Worm (Caenorhabditis elegans) whole organism, late embryonic: Measurements from ENCODE around the gene C33F10.1.
"Not testable (repeated sequence)": the region's sequence is repeated elsewhere in the genome, so short reads cannot be mapped to it uniquely, and the experiment has no call there.

Experiments
- F13H6.1 ChIP-seq: sonication (generic microtip); optimal IDR thresholded peaks from 2 replicates; lab custom pipeline; 2016; ENCODE audit warnings: missing genetic modification characterization, missing compliant biosample characterization
- K02D7.2 ChIP-seq: sonication (generic microtip); optimal IDR thresholded peaks from 2 replicates; lab custom pipeline; 2017; ENCODE audit warnings: mild to moderate bottlenecking, missing genetic modification characterization, missing compliant biosample characterization
- T23F11.4 ChIP-seq: fragments of 200-800 bp; sonication (Bioruptor generic); optimal IDR thresholded peaks from 2 replicates; lab custom pipeline; 2018; ENCODE audit warnings: mild to moderate bottlenecking, missing genetic modification characterization, missing compliant biosample characterization
- ahr-1 ChIP-seq: sonication (generic microtip); optimal IDR thresholded peaks from 2 replicates; lab custom pipeline; 2016; ENCODE audit warnings: missing genetic modification characterization, missing compliant biosample characterization
- ama-1 ChIP-seq: fragments of 150-350 bp; optimal IDR thresholded peaks from 2 replicates; lab custom pipeline; 2014
- ceh-19 ChIP-seq: fragments of 200-800 bp; sonication (Bioruptor generic); optimal IDR thresholded peaks from 2 replicates; lab custom pipeline; 2018; ENCODE audit warnings: mild to moderate bottlenecking, missing genetic modification characterization, missing compliant biosample characterization
- ceh-30 ChIP-seq: fragments of 150-350 bp; optimal IDR thresholded peaks from 2 replicates; lab custom pipeline; 2014; ENCODE audit warnings: missing biosample characterization, missing genetic modification characterization
- ceh-45 ChIP-seq: fragments of 200-800 bp; sonication (Bioruptor generic); IDR thresholded peaks from 2 replicates; pipeline ENCODE4 v1.3.6; 2022; ENCODE audit warnings: missing genetic modification reagents, missing genetic modification characterization, missing compliant biosample characterization
- dmd-4 ChIP-seq: sonication (generic microtip); optimal IDR thresholded peaks from 2 replicates; lab custom pipeline; 2016; ENCODE audit warnings: borderline replicate concordance, missing genetic modification characterization, missing compliant biosample characterization
- ets-4 ChIP-seq: sonication (generic microtip); optimal IDR thresholded peaks from 2 replicates; lab custom pipeline; 2016; ENCODE audit warnings: missing genetic modification characterization, missing compliant biosample characterization
- fax-1 ChIP-seq: sonication (generic microtip); optimal IDR thresholded peaks from 2 replicates; lab custom pipeline; 2016; ENCODE audit warnings: missing genotype, missing genetic modification characterization, missing compliant biosample characterization
- fkh-6 ChIP-seq: sonication (generic microtip); optimal IDR thresholded peaks from 2 replicates; lab custom pipeline; 2016; ENCODE audit warnings: missing genetic modification characterization, missing compliant biosample characterization
- gmeb-2 ChIP-seq: sonication (generic microtip); optimal IDR thresholded peaks from 2 replicates; lab custom pipeline; 2016; ENCODE audit warnings: missing genetic modification characterization, inconsistent platforms, missing compliant biosample characterization
- hlh-13 ChIP-seq: fragments of 200-800 bp; sonication (Bioruptor generic); optimal IDR thresholded peaks from 2 replicates; lab custom pipeline; 2018; ENCODE audit warnings: mild to moderate bottlenecking, missing genetic modification characterization, missing compliant biosample characterization
- hlh-15 ChIP-seq: sonication (generic microtip); optimal IDR thresholded peaks from 2 replicates; lab custom pipeline; 2016; ENCODE audit warnings: missing genetic modification characterization, missing compliant biosample characterization
- hlh-30 ChIP-seq: sonication (generic microtip); optimal IDR thresholded peaks from 2 replicates; lab custom pipeline; 2017; ENCODE audit warnings: antibody characterized with exemption, missing genetic modification characterization, missing compliant biosample characterization; ENCODE audit not compliant: insufficient read depth
- hlh-6 ChIP-seq: sonication (generic microtip); optimal IDR thresholded peaks from 2 replicates; lab custom pipeline; 2016; ENCODE audit warnings: missing genotype, missing genetic modification characterization, missing compliant biosample characterization
- hlh-8 ChIP-seq: sonication (generic microtip); optimal IDR thresholded peaks from 2 replicates; lab custom pipeline; 2016; ENCODE audit warnings: missing genotype, missing genetic modification characterization, missing compliant biosample characterization
- lim-6 ChIP-seq: sonication (generic microtip); optimal IDR thresholded peaks from 2 replicates; lab custom pipeline; 2016; ENCODE audit warnings: missing genetic modification characterization, missing compliant biosample characterization
- madf-2 ChIP-seq: sonication (generic microtip); optimal IDR thresholded peaks from 2 replicates; lab custom pipeline; 2017; ENCODE audit warnings: missing genetic modification characterization, missing compliant biosample characterization
- mec-3 ChIP-seq: sonication (generic microtip); optimal IDR thresholded peaks from 2 replicates; lab custom pipeline; 2016; ENCODE audit warnings: borderline replicate concordance, missing genetic modification characterization, missing compliant biosample characterization
- nfya-1 ChIP-seq: sonication (generic microtip); optimal IDR thresholded peaks from 2 replicates; lab custom pipeline; 2017; ENCODE audit warnings: missing genetic modification characterization, mild to moderate bottlenecking, missing compliant biosample characterization, antibody characterized with exemption, moderate library complexity
- nhr-11 ChIP-seq: fragments of 150-350 bp; optimal IDR thresholded peaks from 2 replicates; lab custom pipeline; 2014; ENCODE audit warnings: missing biosample characterization, missing genetic modification characterization
- nhr-232 ChIP-seq: sonication (generic microtip); optimal IDR thresholded peaks from 2 replicates; lab custom pipeline; 2016; ENCODE audit warnings: missing genetic modification characterization, missing compliant biosample characterization
- odd-2 ChIP-seq: sonication (generic microtip); optimal IDR thresholded peaks from 2 replicates; lab custom pipeline; 2017; ENCODE audit warnings: antibody characterized with exemption, mild to moderate bottlenecking, missing genetic modification characterization, missing compliant biosample characterization
- pax-1 ChIP-seq: fragments of 150-350 bp; optimal IDR thresholded peaks from 2 replicates; lab custom pipeline; 2014; ENCODE audit warnings: missing biosample characterization, missing genetic modification characterization
- pha-2 ChIP-seq: sonication (generic microtip); optimal IDR thresholded peaks from 2 replicates; lab custom pipeline; 2017; ENCODE audit warnings: mild to moderate bottlenecking, missing genetic modification characterization, missing compliant biosample characterization
- pha-4 ChIP-seq: fragments of 150-350 bp; optimal IDR thresholded peaks from 2 replicates; lab custom pipeline; 2018; ENCODE audit warnings: missing biosample characterization, missing genetic modification reagents, missing genetic modification characterization
- pros-1 ChIP-seq: fragments of 150-350 bp; optimal IDR thresholded peaks from 2 replicates; lab custom pipeline; 2014; ENCODE audit warnings: missing biosample characterization, missing genetic modification reagents, missing genetic modification characterization
- ref-2 ChIP-seq: sonication (generic microtip); optimal IDR thresholded peaks from 2 replicates; lab custom pipeline; 2016; ENCODE audit warnings: missing genetic modification characterization, missing compliant biosample characterization
- rnt-1 ChIP-seq: sonication (generic microtip); optimal IDR thresholded peaks from 2 replicates; lab custom pipeline; 2016; ENCODE audit warnings: missing genetic modification characterization, missing compliant biosample characterization
- sdc-2 ChIP-seq: sonication (generic microtip); optimal IDR thresholded peaks from 2 replicates; lab custom pipeline; 2016; ENCODE audit warnings: missing genotype, missing genetic modification characterization, missing compliant biosample characterization
- tbx-7 ChIP-seq: sonication (generic microtip); optimal IDR thresholded peaks from 2 replicates; lab custom pipeline; 2016; ENCODE audit warnings: missing genotype, missing genetic modification characterization, missing compliant biosample characterization
- ttx-3 ChIP-seq: sonication (generic microtip); optimal IDR thresholded peaks from 2 replicates; lab custom pipeline; 2016; ENCODE audit warnings: missing genetic modification reagents, missing genetic modification characterization, missing compliant biosample characterization
- unc-42 ChIP-seq: sonication (generic microtip); optimal IDR thresholded peaks from 2 replicates; lab custom pipeline; 2016; ENCODE audit warnings: missing genotype, missing genetic modification characterization, missing compliant biosample characterization
- unc-55 ChIP-seq: sonication (generic microtip); optimal IDR thresholded peaks from 2 replicates; lab custom pipeline; 2017; ENCODE audit warnings: missing biosample characterization, missing genetic modification reagents, missing genetic modification characterization
- zip-5 ChIP-seq: sonication (generic microtip); optimal IDR thresholded peaks from 2 replicates; lab custom pipeline; 2016; ENCODE audit warnings: missing genetic modification characterization, missing compliant biosample characterization
- ztf-16 ChIP-seq: sonication (generic microtip); optimal IDR thresholded peaks from 2 replicates; lab custom pipeline; 2017; ENCODE audit warnings: missing genetic modification characterization, missing compliant biosample characterization

C33F10.1 gene

DNA sequence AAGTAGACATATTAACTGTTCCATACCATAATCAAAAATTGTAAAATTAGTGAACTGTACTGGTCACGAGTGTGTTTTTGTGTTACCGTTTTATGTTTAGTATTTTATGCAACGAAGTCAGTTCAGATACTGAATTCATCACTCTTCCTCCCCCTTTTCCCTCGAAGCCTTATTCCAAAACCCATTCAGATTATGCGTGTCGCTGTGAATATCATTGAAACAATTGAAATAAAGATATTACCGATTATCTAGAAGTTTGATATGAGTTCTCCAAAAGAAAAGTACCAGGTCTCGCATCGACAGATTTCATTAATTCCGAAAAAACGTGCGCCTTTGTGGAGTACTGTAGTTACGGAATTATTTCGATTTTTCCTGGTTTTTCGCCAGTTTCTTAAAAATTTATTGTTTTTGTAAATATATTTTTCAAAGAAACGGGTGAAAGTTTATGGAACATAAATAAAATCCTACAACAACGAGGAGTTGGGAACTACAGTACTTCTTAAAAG, 24.1 kb downstream of the C33F10.1 start:
- TF ChIP-seq pax-1 (tag; lab: Kevin White, UChicago) (no peak), hlh-8 (tag; lab: Kevin White, UChicago) (no peak), ttx-3 (no peak), fkh-6 (tag; lab: Kevin White, UChicago) (no peak), unc-42 (tag; lab: Kevin White, UChicago) (no peak), fax-1 (tag; lab: Kevin White, UChicago) (no peak), nhr-11 (tag; lab: Kevin White, UChicago) (no peak), nfya-1 (tag; lab: Kevin White, UChicago) (no peak), lim-6 (tag; lab: Kevin White, UChicago) (no peak), hlh-30 (tag; lab: Kevin White, UChicago) (no peak), hlh-15 (tag; lab: Kevin White, UChicago) (no peak), odd-2 (tag; lab: Kevin White, UChicago) (no peak)

DNA sequence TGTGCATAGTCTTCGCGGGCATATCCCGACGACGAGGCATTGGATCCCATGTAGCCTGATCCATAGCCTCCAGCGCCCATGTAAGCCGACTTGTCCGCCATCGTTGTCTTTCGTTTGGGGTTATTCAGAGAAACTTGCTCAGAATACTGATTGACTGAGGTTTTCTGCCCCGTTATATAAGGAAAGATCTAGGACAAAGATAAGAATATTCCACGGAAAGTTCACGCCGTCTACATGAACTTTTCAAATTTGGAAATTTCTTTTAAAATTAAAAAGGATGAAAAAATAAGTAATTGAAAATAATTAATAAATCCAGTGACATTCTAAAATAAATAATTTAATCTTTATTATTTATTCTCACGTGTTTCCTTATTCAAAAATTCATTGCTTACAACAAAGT, 25.4 kb downstream of the C33F10.1 start, which contains the start of the genes nspd-5 and F11G11.4:
Gene nspd-5 (minus strand): TSS at position 101 of the 400 bp plus-strand sequence.
Gene F11G11.4 (plus strand): TSS at position 335 of the 400 bp plus-strand sequence.
- TF ChIP-seq ref-2 (tag; lab: Kevin White, UChicago); zip-5; F13H6.1 (tag; lab: Kevin White, UChicago): not testable (repeated sequence)

- TF ChIP-seq hlh-6 (tag; lab: Kevin White, UChicago) = no peak
- TF ChIP-seq unc-55 (GFP tag; lab: Kevin White, UChicago) = no peak
- no peak for TF ChIP-seq ttx-3
- no peak for TF ChIP-seq ets-4 (tag; lab: Kevin White, UChicago)
- TF ChIP-seq tbx-7 (tag; lab: Kevin White, UChicago) = no peak
- TF ChIP-seq dmd-4 (tag; lab: Kevin White, UChicago) = no peak
- TF ChIP-seq hlh-30 (tag; lab: Kevin White, UChicago) = no peak
These were observed 28.5 kb downstream of the C33F10.1 start, which contains the start of the genes mpst-4 and F11G11.14 for ce11 chrII:4863357-4863756. Gene mpst-4, minus strand, starts transcription at chrII:4863457. Gene F11G11.14, plus strand, starts transcription at chrII:4863681.

DNA sequence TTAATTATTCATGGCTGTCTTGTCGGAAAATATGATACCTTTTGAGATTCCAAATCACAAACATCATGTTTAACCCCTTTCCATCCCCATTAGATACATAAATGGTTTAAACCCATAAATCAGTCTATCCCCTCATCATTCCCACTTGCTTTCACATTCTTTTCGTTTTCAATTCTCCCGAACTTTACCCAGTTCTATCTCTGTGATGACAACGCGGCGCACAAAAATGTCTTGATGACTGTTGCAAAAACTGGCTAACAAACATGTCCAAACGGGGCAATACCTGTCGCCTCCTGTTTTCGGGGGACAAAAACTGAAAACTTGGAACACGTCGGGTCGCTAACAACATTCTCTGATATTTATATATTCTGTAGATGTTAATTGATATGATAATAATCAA, 31.2 kb downstream of the C33F10.1 start:
- TF ChIP-seq pros-1 (tag; lab: Kevin White, UChicago) = no peak
- no peak for TF ChIP-seq hlh-30 (tag; lab: Kevin White, UChicago)
- TF ChIP-seq ztf-16 (tag; lab: Kevin White, UChicago) = no peak
- TF ChIP-seq ceh-30 (tag; lab: Kevin White, UChicago) = no peak
- no peak for TF ChIP-seq pax-1 (tag; lab: Kevin White, UChicago)
- TF ChIP-seq ahr-1 (tag; lab: Kevin White, UChicago) = no peak
- no peak for TF ChIP-seq pha-2 (tag; lab: Kevin White, UChicago)
- no peak for TF ChIP-seq T23F11.4
- no peak for TF ChIP-seq sdc-2
- no peak for TF ChIP-seq ama-1 (lab: Kevin White, UChicago)
- no peak for TF ChIP-seq hlh-6 (tag; lab: Kevin White, UChicago)
- TF ChIP-seq pha-4 (tag; lab: Kevin White, UChicago) = no peak
- TF ChIP-seq ttx-3 = no peak
- no peak for TF ChIP-seq unc-42 (tag; lab: Kevin White, UChicago)
- no peak for TF ChIP-seq nfya-1 (tag; lab: Kevin White, UChicago)
- TF ChIP-seq lim-6 (tag; lab: Kevin White, UChicago) = no peak
- TF ChIP-seq hlh-13 (GFP tag; lab: Kevin White, UChicago) = no peak
- no peak for TF ChIP-seq mec-3 (tag; lab: Kevin White, UChicago)

ce11 chrII:4867476-4867875, 32.7 kb downstream of the C33F10.1 start, which contains the start of gene col-17:
Gene col-17, minus strand, starts transcription at chrII:4867576.
- no peak for TF ChIP-seq madf-2 (tag; lab: Kevin White, UChicago)
- no peak for TF ChIP-seq zip-5
- TF ChIP-seq lim-6 (tag; lab: Kevin White, UChicago) = no peak
- TF ChIP-seq gmeb-2 (tag; lab: Kevin White, UChicago) = no peak
- TF ChIP-seq ceh-45 (GFP tag; lab: Robert Waterston, UW) = no peak
- no peak for TF ChIP-seq nhr-232 (tag; lab: Kevin White, UChicago)
- TF ChIP-seq hlh-15 (tag; lab: Kevin White, UChicago) = no peak
- no peak for TF ChIP-seq dmd-4 (tag; lab: Kevin White, UChicago)
- TF ChIP-seq K02D7.2 (tag; lab: Kevin White, UChicago) = no peak
- no peak for TF ChIP-seq ceh-19 (GFP tag; lab: Kevin White, UChicago)
- TF ChIP-seq nfya-1 (tag; lab: Kevin White, UChicago) = no peak
- no peak for TF ChIP-seq F13H6.1 (tag; lab: Kevin White, UChicago)
- no peak for TF ChIP-seq fax-1 (tag; lab: Kevin White, UChicago)
- TF ChIP-seq pax-1 (tag; lab: Kevin White, UChicago) = no peak
- no peak for TF ChIP-seq hlh-6 (tag; lab: Kevin White, UChicago)
- no peak for TF ChIP-seq ztf-16 (tag; lab: Kevin White, UChicago)
- TF ChIP-seq rnt-1 (tag; lab: Kevin White, UChicago) = no peak
- TF ChIP-seq, all 69 proteins: peak for 0
